Fruit fly (Drosophila melanogaster) whole organism, larva: ENCODE measurements around the gene CG34248.

Source experiments
- noc ChIP-seq: fragments of 200-800 bp; sonication (Bioruptor generic); optimal IDR thresholded peaks from 3 replicates; lab custom pipeline; 2019; ENCODE audit warnings: missing biosample characterization, mild to moderate bottlenecking, missing genetic modification characterization, moderate library complexity

The CG34248 gene

dm6 chr3L:16270802-16271332 is at the start of gene CG34248, which contains the start of gene CG13067:
TSS of gene CG34248 (minus strand) at chr3L:16270902.
TSS of gene CG13067 (plus strand) at chr3L:16271282.
- TF ChIP-seq noc (tag; lab: Kevin White, UChicago), result no peak

- no peak for TF ChIP-seq noc (tag; lab: Kevin White, UChicago)
Observed at dm6 chr3L:16319399-16319906, 48.8 kb upstream of the CG34248 start, which contains the start of the genes CG13041 and CG13060. TSS of gene CG13041 (minus strand) at chr3L:16319526. TSS of gene CG13060 (plus strand) at chr3L:16319856.

dm6 chr3L:16317724-16318123 is 47.0 kb upstream of the CG34248 start, which contains the start of gene Nplp3:
TSS of gene Nplp3 (plus strand) at chr3L:16318024.
- no peak for TF ChIP-seq noc (tag; lab: Kevin White, UChicago)

- TF ChIP-seq noc (tag; lab: Kevin White, UChicago), result no peak
Observed at dm6 chr3L:16313985-16314384, 43.3 kb upstream of the CG34248 start, which contains the start of gene CG13062. TSS of gene CG13062 (plus strand) at chr3L:16314285.

- peak; percentile 61 for TF ChIP-seq noc (tag; lab: Kevin White, UChicago)
Observed at dm6 chr3L:16309972-16310371, 39.3 kb upstream of the CG34248 start.

dm6 chr3L:16308380-16308779 is 37.7 kb upstream of the CG34248 start, which contains the start of gene CG13042:
TSS of gene CG13042 (minus strand) at chr3L:16308480.
- no peak for TF ChIP-seq noc (tag; lab: Kevin White, UChicago)

dm6 chr3L:16305820-16306650 is 35.3 kb upstream of the CG34248 start, which contains the start of the genes CG13043 and CG13063:
TSS of gene CG13043 (minus strand) at chr3L:16305870.
TSS of gene CG13063 (plus strand) at chr3L:16306600.
- TF ChIP-seq noc (tag; lab: Kevin White, UChicago), result no peak

dm6 chr3L:16303982-16304381 is 33.3 kb upstream of the CG34248 start, which contains the start of gene CG43249:
TSS of gene CG43249 (plus strand) at chr3L:16304282.
- TF ChIP-seq noc (tag; lab: Kevin White, UChicago), result no peak

dm6 chr3L:16303078-16303477 is 32.4 kb upstream of the CG34248 start, which contains the start of gene CG13044:
TSS of gene CG13044 (minus strand) at chr3L:16303178.
- TF ChIP-seq noc (tag; lab: Kevin White, UChicago), result no peak

- no peak for TF ChIP-seq noc (tag; lab: Kevin White, UChicago)
Observed at dm6 chr3L:16301153-16301552, 30.5 kb upstream of the CG34248 start, which contains the start of gene CG4982. TSS of gene CG4982 (plus strand) at chr3L:16301453.

- no peak for TF ChIP-seq noc (tag; lab: Kevin White, UChicago)
Observed at dm6 chr3L:16295447-16295846, 24.7 kb upstream of the CG34248 start, which contains the start of gene CG4962. TSS of gene CG4962 (minus strand) at chr3L:16295547.

- TF ChIP-seq noc (tag; lab: Kevin White, UChicago), result no peak
Observed at dm6 chr3L:16291678-16292077, 21.0 kb upstream of the CG34248 start.

dm6 chr3L:16290850-16291249 is 20.1 kb upstream of the CG34248 start, which contains the start of gene CG13045:
TSS of gene CG13045 (minus strand) at chr3L:16290950.
- TF ChIP-seq noc (tag; lab: Kevin White, UChicago), result no peak

dm6 chr3L:16289067-16289466 is 18.4 kb upstream of the CG34248 start:
- no peak for TF ChIP-seq noc (tag; lab: Kevin White, UChicago)

- no peak for TF ChIP-seq noc (tag; lab: Kevin White, UChicago)
Observed at dm6 chr3L:16288322-16288721, 17.6 kb upstream of the CG34248 start, which contains the start of gene CG13046. TSS of gene CG13046 (minus strand) at chr3L:16288422.

- TF ChIP-seq noc (tag; lab: Kevin White, UChicago), result no peak
Observed at dm6 chr3L:16286258-16286657, 15.6 kb upstream of the CG34248 start.
